Worm (Caenorhabditis elegans) whole organism, young adult: ENCODE measurements around the gene M162.5.

Experiments
- B0261.1 ChIP-seq: sonication (generic microtip); optimal IDR thresholded peaks from 2 replicates; lab custom pipeline; 2016; ENCODE audit warnings: mild to moderate bottlenecking, missing genetic modification characterization, moderate library complexity, missing compliant biosample characterization
- F10E7.11 ChIP-seq: sonication (generic microtip); optimal IDR thresholded peaks from 2 replicates; lab custom pipeline; 2017; ENCODE audit warnings: mild to moderate bottlenecking, missing genetic modification characterization, moderate library complexity, missing compliant biosample characterization
- F55B11.4 ChIP-seq: sonication (generic microtip); optimal IDR thresholded peaks from 2 replicates; lab custom pipeline; 2016; ENCODE audit warnings: missing compliant biosample characterization, missing genetic modification characterization, borderline replicate concordance; ENCODE audit not compliant: insufficient read depth
- K11D2.4 ChIP-seq: fragments of 200-800 bp; sonication (Bioruptor generic); IDR thresholded peaks from 2 replicates; pipeline ENCODE4 v1.3.6; 2022; ENCODE audit warnings: missing genetic modification reagents, missing genetic modification characterization, missing compliant biosample characterization
- ZK185.1 ChIP-seq: sonication (generic microtip); optimal IDR thresholded peaks from 2 replicates; lab custom pipeline; 2016; ENCODE audit warnings: mild to moderate bottlenecking, missing genetic modification characterization, missing compliant biosample characterization; ENCODE audit not compliant: poor library complexity, severe bottlenecking
- aptf-3 ChIP-seq: fragments of 200-800 bp; sonication (Bioruptor generic); IDR thresholded peaks from 2 replicates; pipeline ENCODE4 v1.3.6; 2022; ENCODE audit warnings: missing genetic modification characterization, missing compliant biosample characterization
- bed-1 ChIP-seq: fragments of 200-800 bp; sonication (Bioruptor generic); IDR thresholded peaks from 2 replicates; pipeline ENCODE4 v1.3.6; 2022; ENCODE audit warnings: missing genetic modification reagents, missing genetic modification characterization, missing compliant biosample characterization
- ceh-100 ChIP-seq: fragments of 200-800 bp; sonication (Bioruptor generic); IDR thresholded peaks from 2 replicates; pipeline ENCODE4 v1.3.6; 2022; ENCODE audit warnings: missing genetic modification reagents, missing genetic modification characterization, missing compliant biosample characterization
- ceh-27 ChIP-seq: fragments of 200-800 bp; sonication (Bioruptor generic); optimal IDR thresholded peaks from 2 replicates; lab custom pipeline; 2018; ENCODE audit warnings: mild to moderate bottlenecking, missing genetic modification characterization, moderate library complexity, missing compliant biosample characterization
- ceh-91 ChIP-seq: fragments of 200-800 bp; sonication (Bioruptor generic); IDR thresholded peaks from 2 replicates; pipeline ENCODE4 v1.3.6; 2022; ENCODE audit warnings: missing genetic modification reagents, missing genetic modification characterization, missing compliant biosample characterization
- pbrm-1 ChIP-seq: fragments of 200-800 bp; sonication (Bioruptor generic); IDR thresholded peaks from 2 replicates; pipeline ENCODE4 v1.3.6; 2022; ENCODE audit warnings: missing genetic modification reagents, missing genetic modification characterization, missing compliant biosample characterization
- snpc-4 ChIP-seq, 5 experiments: fragments of 150-350 bp in 1 of 5; sonication (generic microtip) in 4 of 5; optimal IDR thresholded peaks; 2 replicates each; lab custom pipeline; 2014 to 2018; ENCODE audit warnings: missing genetic modification characterization in 5 of 5, missing biosample characterization in 3 of 5, antibody characterized with exemption in 2 of 5, mild to moderate bottlenecking in 2 of 5, missing compliant biosample characterization in 2 of 5, missing genotype in 2 of 5, moderate library complexity in 2 of 5, missing genetic modification reagents in 1 of 5
- sptf-2 ChIP-seq: fragments of 200-800 bp; sonication (Bioruptor generic); optimal IDR thresholded peaks from 2 replicates; lab custom pipeline; 2018; ENCODE audit warnings: mild to moderate bottlenecking, missing genetic modification characterization, missing compliant biosample characterization
- tlf-1 ChIP-seq: fragments of 200-800 bp; sonication (Bioruptor generic); optimal IDR thresholded peaks from 2 replicates; lab custom pipeline; 2018; ENCODE audit warnings: mild to moderate bottlenecking, missing genetic modification characterization, missing compliant biosample characterization
- zfh-2 ChIP-seq: fragments of 200-800 bp; sonication (Bioruptor generic); conservative IDR thresholded peaks from 2 replicates; pipeline ENCODE4 v1.3.6; 2022; ENCODE audit warnings: missing genetic modification reagents, missing genetic modification characterization, missing compliant biosample characterization
- ztf-25 ChIP-seq: fragments of 200-800 bp; sonication (Bioruptor generic); IDR thresholded peaks from 2 replicates; pipeline ENCODE4 v1.3.6; 2022; ENCODE audit warnings: missing genetic modification reagents, missing genetic modification characterization, missing compliant biosample characterization
- ztf-6 ChIP-seq: fragments of 200-800 bp; sonication (Bioruptor generic); IDR thresholded peaks from 2 replicates; pipeline ENCODE4 v1.3.6; 2022; ENCODE audit warnings: missing genetic modification reagents, missing genetic modification characterization, missing compliant biosample characterization

The M162.5 gene

ce11 chrV:19814833-19815232 is 54.0 kb downstream of the M162.5 start, which contains the start of gene daf-28:
Gene daf-28 (plus strand): TSS chrV:19815133.
- no peak for TF ChIP-seq aptf-3 (GFP tag; lab: Robert Waterston, UW)
- TF ChIP-seq ceh-27 (GFP tag; lab: Kevin White, UChicago), result no peak
- TF ChIP-seq snpc-4 (GFP tag; optimal IDR thresholded peaks at IDR 0.05; lab: Kevin White, UChicago), result no peak
- TF ChIP-seq snpc-4 (tag; optimal IDR thresholded peaks at IDR 0.05; lab: Kevin White, UChicago), result no peak
- no peak for TF ChIP-seq F10E7.11 (tag; lab: Kevin White, UChicago)
- no peak for TF ChIP-seq zfh-2 (GFP tag; lab: Robert Waterston, UW)
- TF ChIP-seq ztf-6 (GFP tag; lab: Robert Waterston, UW), result no peak
- TF ChIP-seq ZK185.1 (tag; lab: Kevin White, UChicago), result no peak
- TF ChIP-seq K11D2.4 (GFP tag; lab: Robert Waterston, UW), result no peak
- TF ChIP-seq ceh-100, result no peak
- no peak for TF ChIP-seq sptf-2 (GFP tag; lab: Kevin White, UChicago)
- TF ChIP-seq F55B11.4 (tag; lab: Kevin White, UChicago), result no peak
- no peak for TF ChIP-seq B0261.1 (tag; lab: Kevin White, UChicago)
- TF ChIP-seq ceh-91 (GFP tag; lab: Robert Waterston, UW), result no peak
- TF ChIP-seq bed-1 (GFP tag; lab: Robert Waterston, UW), result no peak
- no peak for TF ChIP-seq tlf-1 (GFP tag; lab: Kevin White, UChicago)
- no peak for TF ChIP-seq ztf-25 (GFP tag; lab: Robert Waterston, UW)
- no peak for TF ChIP-seq pbrm-1 (GFP tag; lab: Robert Waterston, UW)
- TF ChIP-seq, all 124 proteins: peak for 0
